Fruit fly (Drosophila melanogaster) Kc167 (cell line): ENCODE measurements around the gene Rassf.

ENCODE experiments used
- Myc ChIP-seq: fragments of >200 bp; optimal IDR thresholded peaks from 2 replicates; lab custom pipeline; 2017; ENCODE audit warnings: missing external identifiers
- Sin3A ChIP-seq: fragments of >200 bp; optimal IDR thresholded peaks from 2 replicates; lab custom pipeline; 2018; ENCODE audit warnings: missing external identifiers
- h ChIP-seq: fragments of >200 bp; optimal IDR thresholded peaks from 3 replicates; lab custom pipeline; 2018; ENCODE audit warnings: missing external identifiers
- insv ChIP-seq: fragments of >200 bp; optimal IDR thresholded peaks from 3 replicates; lab custom pipeline; 2018; ENCODE audit warnings: missing external identifiers
- psq ChIP-seq: fragments of >200 bp; optimal IDR thresholded peaks from 2 replicates; lab custom pipeline; 2017; ENCODE audit warnings: missing external identifiers
- ttk ChIP-seq: sonication (Bioruptor generic); optimal IDR thresholded peaks from 2 replicates; lab custom pipeline; 2017; ENCODE audit warnings: missing external identifiers

Gene Rassf

dm6 chr3R:23147625-23148024 is 29.9 kb upstream of the Rassf start:
- TF ChIP-seq h (lab: Kevin White, UChicago) (no peak), Sin3A (lab: Kevin White, UChicago) (no peak), insv (lab: Kevin White, UChicago) (no peak), Myc (lab: Kevin White, UChicago) (no peak), psq (no peak), ttk (lab: Kevin White, UChicago) (no peak)

dm6 chr3R:23147058-23147457 is 29.3 kb upstream of the Rassf start:
- TF ChIP-seq Sin3A (lab: Kevin White, UChicago) (no peak), Myc (lab: Kevin White, UChicago) (no peak), psq (no peak), insv (lab: Kevin White, UChicago) (no peak), ttk (lab: Kevin White, UChicago) (no peak)

- no peak for TF ChIP-seq Myc (lab: Kevin White, UChicago)
- no peak for TF ChIP-seq ttk (lab: Kevin White, UChicago)
- TF ChIP-seq h (lab: Kevin White, UChicago) = no peak
- no peak for TF ChIP-seq psq
- TF ChIP-seq Sin3A (lab: Kevin White, UChicago) = no peak
- TF ChIP-seq insv (lab: Kevin White, UChicago) = no peak
Observed at dm6 chr3R:23145681-23146080, 27.9 kb upstream of the Rassf start.

- TF ChIP-seq psq (no peak), Myc (lab: Kevin White, UChicago) (no peak), h (lab: Kevin White, UChicago) (no peak), ttk (lab: Kevin White, UChicago) (no peak), Sin3A (lab: Kevin White, UChicago) (no peak), insv (lab: Kevin White, UChicago) (no peak)
Observed at dm6 chr3R:23144654-23145053, 26.9 kb upstream of the Rassf start.

dm6 chr3R:23143440-23143839 is 25.7 kb upstream of the Rassf start:
- no peak for TF ChIP-seq h (lab: Kevin White, UChicago)
- TF ChIP-seq Myc (lab: Kevin White, UChicago) = no peak
- no peak for TF ChIP-seq psq
- no peak for TF ChIP-seq ttk (lab: Kevin White, UChicago)
- TF ChIP-seq insv (lab: Kevin White, UChicago) = no peak
- no peak for TF ChIP-seq Sin3A (lab: Kevin White, UChicago)

- no peak for TF ChIP-seq psq
- no peak for TF ChIP-seq h (lab: Kevin White, UChicago)
- TF ChIP-seq insv (lab: Kevin White, UChicago) = no peak
Observed at dm6 chr3R:23141678-23142338, 24.1 kb upstream of the Rassf start, which contains the start of gene hh. Gene hh, minus strand, starts transcription at chr3R:23141906.

- TF ChIP-seq insv (lab: Kevin White, UChicago) (no peak), psq (no peak), ttk (lab: Kevin White, UChicago) (no peak), h (lab: Kevin White, UChicago) (no peak), Myc (lab: Kevin White, UChicago) (no peak), Sin3A (lab: Kevin White, UChicago) (no peak)
Observed at dm6 chr3R:23141113-23141512, 23.4 kb upstream of the Rassf start.

- TF ChIP-seq Myc (lab: Kevin White, UChicago) (no peak), Sin3A (lab: Kevin White, UChicago) (no peak), ttk (lab: Kevin White, UChicago) (no peak), h (lab: Kevin White, UChicago) (no peak), psq (no peak), insv (lab: Kevin White, UChicago) (no peak)
Observed at dm6 chr3R:23140280-23140679, 22.5 kb upstream of the Rassf start.

- no peak for TF ChIP-seq psq
- no peak for TF ChIP-seq ttk (lab: Kevin White, UChicago)
- no peak for TF ChIP-seq Sin3A (lab: Kevin White, UChicago)
- no peak for TF ChIP-seq h (lab: Kevin White, UChicago)
- no peak for TF ChIP-seq insv (lab: Kevin White, UChicago)
- no peak for TF ChIP-seq Myc (lab: Kevin White, UChicago)
Observed at dm6 chr3R:23139634-23140010, 21.9 kb upstream of the Rassf start.

- no peak for TF ChIP-seq ttk (lab: Kevin White, UChicago)
- no peak for TF ChIP-seq insv (lab: Kevin White, UChicago)
- TF ChIP-seq Myc (lab: Kevin White, UChicago) = no peak
- no peak for TF ChIP-seq h (lab: Kevin White, UChicago)
- TF ChIP-seq Sin3A (lab: Kevin White, UChicago) = no peak
- no peak for TF ChIP-seq psq
Observed at dm6 chr3R:23138992-23139633, 21.4 kb upstream of the Rassf start.

dm6 chr3R:23138439-23138838 is 20.7 kb upstream of the Rassf start:
- TF ChIP-seq h (lab: Kevin White, UChicago) = no peak
- no peak for TF ChIP-seq Sin3A (lab: Kevin White, UChicago)
- no peak for TF ChIP-seq psq
- no peak for TF ChIP-seq insv (lab: Kevin White, UChicago)
- TF ChIP-seq Myc (lab: Kevin White, UChicago) = no peak
- TF ChIP-seq ttk (lab: Kevin White, UChicago) = no peak

dm6 chr3R:23134690-23135089 is 17.0 kb upstream of the Rassf start:
- TF ChIP-seq h (lab: Kevin White, UChicago) = no peak
- no peak for TF ChIP-seq Myc (lab: Kevin White, UChicago)
- no peak for TF ChIP-seq psq
- no peak for TF ChIP-seq Sin3A (lab: Kevin White, UChicago)
- TF ChIP-seq ttk (lab: Kevin White, UChicago) = no peak
- TF ChIP-seq insv (lab: Kevin White, UChicago) = no peak
